Fruit fly (Drosophila melanogaster) whole organism, pupa: ENCODE results near the gene CG7246.

Source experiments
- CG10348 ChIP-seq: fragments of 200-800 bp; sonication (Bioruptor generic); IDR thresholded peaks from 2 replicates; pipeline ENCODE4 v1.3.6; 2022; ENCODE audit warnings: missing biosample characterization, missing genetic modification characterization
- CG12605 ChIP-seq: fragments of 200-800 bp; sonication (Bioruptor generic); IDR thresholded peaks from 2 replicates; pipeline ENCODE4 v1.3.6; 2022; ENCODE audit warnings: missing biosample characterization, missing genetic modification characterization
- CG13204 ChIP-seq: fragments of 200-800 bp; sonication (Bioruptor generic); optimal IDR thresholded peaks from 2 replicates; lab custom pipeline; 2018; ENCODE audit warnings: missing biosample characterization, mild to moderate bottlenecking, missing genetic modification characterization, moderate library complexity
- CG14655 ChIP-seq: fragments of 200-800 bp; sonication (Bioruptor generic); optimal IDR thresholded peaks from 3 replicates; lab custom pipeline; 2017; ENCODE audit warnings: mild to moderate bottlenecking, missing biosample characterization, missing genetic modification reagents, missing genetic modification characterization
- CG15710 ChIP-seq: fragments of 200-800 bp; sonication (Bioruptor generic); optimal IDR thresholded peaks from 2 replicates; lab custom pipeline; 2018; ENCODE audit warnings: missing biosample characterization, mild to moderate bottlenecking, missing genetic modification characterization, moderate library complexity
- CG17806 ChIP-seq: fragments of 200-800 bp; sonication (Bioruptor generic); optimal IDR thresholded peaks from 2 replicates; lab custom pipeline; 2018; ENCODE audit warnings: missing biosample characterization, mild to moderate bottlenecking, missing genetic modification characterization, moderate library complexity
- CG32121 ChIP-seq: fragments of 200-800 bp; sonication (Bioruptor generic); IDR thresholded peaks from 2 replicates; pipeline ENCODE4 v1.3.6; 2022; ENCODE audit warnings: missing biosample characterization, missing genetic modification characterization
- CG34367 ChIP-seq: fragments of 200-800 bp; sonication (Bioruptor generic); optimal IDR thresholded peaks from 2 replicates; lab custom pipeline; 2018; ENCODE audit warnings: missing biosample characterization, mild to moderate bottlenecking, missing genetic modification characterization
- CG4496 ChIP-seq: fragments of 200-800 bp; sonication (Bioruptor generic); IDR thresholded peaks from 3 replicates; pipeline ENCODE4 v1.3.6; 2022; ENCODE audit warnings: missing biosample characterization, missing genetic modification characterization
- CG8159 ChIP-seq: fragments of 200-800 bp; sonication (Bioruptor generic); optimal IDR thresholded peaks from 3 replicates; lab custom pipeline; 2018; ENCODE audit warnings: missing biosample characterization, mild to moderate bottlenecking, missing genetic modification characterization, moderate library complexity
- CG8301 ChIP-seq: fragments of 200-800 bp; sonication (Bioruptor generic); optimal IDR thresholded peaks from 2 replicates; lab custom pipeline; 2018; ENCODE audit warnings: missing biosample characterization, mild to moderate bottlenecking, missing genetic modification characterization
- CG9948 ChIP-seq: fragments of 200-800 bp; sonication (Bioruptor generic); optimal IDR thresholded peaks from 2 replicates; lab custom pipeline; 2018; ENCODE audit warnings: missing biosample characterization, mild to moderate bottlenecking, missing genetic modification characterization, moderate library complexity
- D1 ChIP-seq: fragments of 200-800 bp; sonication (Bioruptor generic); optimal IDR thresholded peaks from 2 replicates; lab custom pipeline; 2018; ENCODE audit warnings: missing biosample characterization, mild to moderate bottlenecking, missing genetic modification characterization, moderate library complexity
- EcR ChIP-seq: fragments of 200-800 bp; sonication (Bioruptor generic); optimal IDR thresholded peaks from 3 replicates; lab custom pipeline; 2019; ENCODE audit warnings: missing biosample characterization, missing genetic modification characterization, mild to moderate bottlenecking, moderate library complexity, missing genetic modification reagents
- Ets98B ChIP-seq: fragments of 200-800 bp; sonication (Bioruptor generic); IDR thresholded peaks from 2 replicates; pipeline ENCODE4 v1.3.6; 2022; ENCODE audit warnings: missing biosample characterization, missing genetic modification characterization
- Pif1A ChIP-seq: fragments of 200-800 bp; sonication (Bioruptor generic); optimal IDR thresholded peaks from 3 replicates; lab custom pipeline; 2016; ENCODE audit warnings: missing biosample characterization, missing genetic modification characterization
- Pif1B ChIP-seq: fragments of 200-800 bp; sonication (Bioruptor generic); optimal IDR thresholded peaks from 3 replicates; lab custom pipeline; 2016; ENCODE audit warnings: missing biosample characterization, missing genetic modification characterization
- Snoo ChIP-seq: fragments of 200-800 bp; sonication (Bioruptor generic); optimal IDR thresholded peaks from 3 replicates; lab custom pipeline; 2017; ENCODE audit warnings: missing biosample characterization, mild to moderate bottlenecking, missing genetic modification characterization, inconsistent platforms
- fd96Ca ChIP-seq: fragments of 200-800 bp; sonication (Bioruptor generic); IDR thresholded peaks from 3 replicates; pipeline ENCODE4 v1.3.6; 2022; ENCODE audit warnings: missing biosample characterization, missing genetic modification characterization
- gl ChIP-seq: fragments of 200-800 bp; sonication (Bioruptor generic); optimal IDR thresholded peaks from 2 replicates; lab custom pipeline; 2018; ENCODE audit warnings: missing biosample characterization, mild to moderate bottlenecking, missing genetic modification characterization
- rn ChIP-seq: fragments of 200-800 bp; sonication (Bioruptor generic); IDR thresholded peaks from 2 replicates; pipeline ENCODE4 v1.3.6; 2022; ENCODE audit warnings: missing biosample characterization, missing genetic modification characterization

Gene CG7246

dm6 chrX:9120828-9121754, 40.2 kb upstream of the CG7246 start:
- TF ChIP-seq CG13204 (GFP tag; lab: Kevin White, UChicago) = no peak
- peak; percentile 35 for TF ChIP-seq Snoo (tag; lab: Kevin White, UChicago)
- peak; percentile 29 for TF ChIP-seq CG17806 (tag; lab: Kevin White, UChicago)
- peak; percentile 34 for TF ChIP-seq CG9948
- 0 out of 3 replicates have a peak, but pooled peaks have one; percentile 27 for TF ChIP-seq CG4496 (GFP tag; lab: Robert Waterston, UW)
- TF ChIP-seq CG12605 (GFP tag; lab: Robert Waterston, UW) = no peak
- TF ChIP-seq CG8301 (tag; lab: Kevin White, UChicago) = peak; percentile 36
- TF ChIP-seq CG14655 (GFP tag; lab: Kevin White, UChicago) = peak; percentile 39
- peak; percentile 53 for TF ChIP-seq CG8159 (tag; lab: Kevin White, UChicago)
- TF ChIP-seq D1 (tag; lab: Kevin White, UChicago) = no peak
- TF ChIP-seq CG34367 (tag; lab: Kevin White, UChicago) = no peak
- no peak for TF ChIP-seq Ets98B (GFP tag; lab: Robert Waterston, UW)
- no peak for TF ChIP-seq gl (tag; lab: Kevin White, UChicago)
- TF ChIP-seq CG32121 (GFP tag; lab: Robert Waterston, UW) = peak; percentile 29; the same call in 1 of the 2 replicates
- peak; percentile 21 for TF ChIP-seq CG15710 (tag; lab: Kevin White, UChicago)
- no peak for TF ChIP-seq EcR (GFP tag; lab: Kevin White, UChicago)
- TF ChIP-seq fd96Ca = no peak
- TF ChIP-seq Pif1A = peak; percentile 28
- no peak for TF ChIP-seq CG10348
- TF ChIP-seq Pif1B (GFP tag; lab: Kevin White, UChicago) = peak; percentile 16
- no peak for TF ChIP-seq rn (GFP tag; lab: Robert Waterston, UW)
- TF ChIP-seq, all 21 proteins: peak for 11

DNA sequence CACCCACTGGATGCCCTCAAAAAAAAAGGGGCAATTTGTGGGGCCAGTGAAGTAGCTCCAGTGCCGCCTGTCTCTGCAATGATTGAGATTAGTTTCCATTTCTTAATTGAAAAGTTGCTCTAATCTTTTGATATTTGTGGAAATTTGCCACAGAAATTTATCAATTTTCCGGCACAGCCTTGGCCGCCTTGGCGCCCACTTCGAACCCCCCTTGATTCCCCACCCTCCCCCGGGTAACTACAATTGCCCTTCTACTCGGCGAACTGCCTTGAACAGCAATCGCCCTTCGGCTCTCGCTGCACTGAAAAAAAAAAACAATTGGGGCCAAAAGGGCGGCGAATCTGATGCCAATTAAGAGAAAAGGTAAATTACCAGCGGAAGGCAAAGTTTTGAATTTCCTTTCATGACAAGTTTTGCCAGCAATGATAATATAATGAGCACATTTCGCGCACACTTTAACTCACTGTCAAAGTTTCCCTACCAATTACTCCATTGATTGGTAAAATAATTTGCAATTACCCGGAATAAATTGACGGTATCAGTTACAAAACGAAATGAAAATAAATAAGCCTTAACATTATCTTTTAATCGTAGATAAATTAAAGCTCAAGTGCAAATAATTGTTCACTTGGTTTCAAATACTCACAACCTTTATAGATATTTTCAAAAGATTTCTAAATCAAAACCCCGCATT, 39.0 kb upstream of the CG7246 start:
- TF ChIP-seq CG32121 (GFP tag; lab: Robert Waterston, UW) (no peak), CG14655 (GFP tag; lab: Kevin White, UChicago) (peak; percentile 1), Pif1A (no peak)

dm6 chrX:9118961-9119633, 38.2 kb upstream of the CG7246 start:
- TF ChIP-seq CG8301 (tag; lab: Kevin White, UChicago) (peak; percentile 45), D1 (tag; lab: Kevin White, UChicago) (no peak), Snoo (tag; lab: Kevin White, UChicago) (no peak), CG8159 (tag; lab: Kevin White, UChicago) (peak; percentile 47), CG4496 (GFP tag; lab: Robert Waterston, UW) (0 out of 3 replicates have a peak, but pooled peaks have one; percentile 38), fd96Ca (peak; percentile 46; the same call in 1 of the 3 replicates), CG14655 (GFP tag; lab: Kevin White, UChicago) (peak; percentile 63), CG17806 (tag; lab: Kevin White, UChicago) (peak; percentile 18), gl (tag; lab: Kevin White, UChicago) (no peak), CG10348 (no peak), CG32121 (GFP tag; lab: Robert Waterston, UW) (no peak)

dm6 chrX:9117831-9118230, 37.0 kb upstream of the CG7246 start:
- TF ChIP-seq Ets98B (GFP tag; lab: Robert Waterston, UW) (no peak), CG32121 (GFP tag; lab: Robert Waterston, UW) (no peak)

dm6 chrX:9110155-9110909, 29.5 kb upstream of the CG7246 start:
- TF ChIP-seq Pif1B (GFP tag; lab: Kevin White, UChicago) (no peak), CG32121 (GFP tag; lab: Robert Waterston, UW) (no peak), EcR (GFP tag; lab: Kevin White, UChicago) (no peak), CG15710 (tag; lab: Kevin White, UChicago) (no peak), Snoo (tag; lab: Kevin White, UChicago) (no peak)
- TF ChIP-seq, all 21 proteins: peak for 0
